Worm (Caenorhabditis elegans) whole organism, early embryonic: ENCODE data around the gene rps-24.

Experiments
- B0310.2 ChIP-seq: sonication (generic microtip); optimal IDR thresholded peaks from 2 replicates; lab custom pipeline; 2016; ENCODE audit warnings: mild to moderate bottlenecking, missing genetic modification characterization, missing compliant biosample characterization
- aly-1 ChIP-seq: sonication (generic microtip); optimal IDR thresholded peaks from 2 replicates; lab custom pipeline; 2016; ENCODE audit warnings: missing genetic modification characterization, missing compliant biosample characterization
- ama-1 ChIP-seq: fragments of 150-350 bp; optimal IDR thresholded peaks from 2 replicates; lab custom pipeline; 2014
- ceh-13 ChIP-seq: fragments of 200-800 bp; sonication (Bioruptor generic); optimal IDR thresholded peaks from 2 replicates; lab custom pipeline; 2018; ENCODE audit warnings: mild to moderate bottlenecking, missing genetic modification characterization, missing compliant biosample characterization
- ets-7 ChIP-seq: sonication (generic microtip); optimal IDR thresholded peaks from 2 replicates; lab custom pipeline; 2016; ENCODE audit warnings: missing genotype, missing genetic modification characterization, missing compliant biosample characterization
- flt-1 ChIP-seq: fragments of 200-800 bp; sonication (Bioruptor generic); IDR thresholded peaks from 2 replicates; pipeline ENCODE4 v1.3.6; 2022; ENCODE audit warnings: missing genetic modification characterization, missing compliant biosample characterization
- hmg-4 ChIP-seq: fragments of 200-800 bp; sonication (Bioruptor generic); optimal IDR thresholded peaks from 2 replicates; lab custom pipeline; 2018; ENCODE audit warnings: mild to moderate bottlenecking, missing genetic modification characterization, missing compliant biosample characterization
- scrt-1 ChIP-seq: fragments of 200-800 bp; sonication (Bioruptor generic); IDR thresholded peaks from 2 replicates; pipeline ENCODE4 v1.3.6; 2022; ENCODE audit warnings: missing genetic modification characterization, missing compliant biosample characterization
- tbx-11 ChIP-seq: fragments of 200-800 bp; sonication (Bioruptor generic); IDR thresholded peaks from 2 replicates; pipeline ENCODE4 v1.3.6; 2022; ENCODE audit warnings: missing genetic modification characterization, missing compliant biosample characterization
- tra-4 ChIP-seq: sonication (generic microtip); optimal IDR thresholded peaks from 2 replicates; lab custom pipeline; 2017; ENCODE audit warnings: missing genetic modification characterization, missing compliant biosample characterization

DNA sequence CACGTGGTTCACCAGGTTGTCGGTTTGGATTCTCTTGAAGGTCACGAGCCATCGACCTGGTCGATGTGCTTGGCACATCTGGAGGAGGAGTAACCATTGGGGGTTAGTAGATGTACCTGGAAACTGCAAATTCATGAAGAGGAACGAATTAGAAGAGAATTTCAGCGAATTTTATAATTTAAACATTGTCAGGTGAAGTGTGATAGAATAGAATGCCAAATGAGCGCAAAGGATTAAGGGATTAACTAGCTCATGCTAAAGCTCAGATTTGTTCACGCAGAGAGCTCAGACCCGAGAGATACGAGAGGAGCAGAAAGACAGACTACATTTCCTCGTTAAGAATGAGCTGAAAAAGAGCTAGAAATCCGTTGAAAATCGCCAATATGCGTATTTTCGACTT, 39.4 kb downstream of the rps-24 start, which contains the start of gene daf-18:
- TF ChIP-seq B0310.2 (tag; lab: Kevin White, UChicago), result no peak
- TF ChIP-seq ama-1 (lab: Kevin White, UChicago), result no peak
- no peak for TF ChIP-seq ets-7 (tag; lab: Kevin White, UChicago)
- TF ChIP-seq ceh-13 (GFP tag; lab: Kevin White, UChicago), result no peak
- TF ChIP-seq tra-4 (tag; lab: Kevin White, UChicago), result no peak
- TF ChIP-seq scrt-1 (GFP tag; lab: Robert Waterston, UW), result no peak
- TF ChIP-seq aly-1 (tag; lab: Kevin White, UChicago), result no peak
- TF ChIP-seq flt-1, result no peak
- no peak for TF ChIP-seq tbx-11 (GFP tag; lab: Robert Waterston, UW)
- TF ChIP-seq hmg-4 (GFP tag; lab: Kevin White, UChicago), result no peak
